Worm (Caenorhabditis elegans) whole organism, late embryonic: ENCODE measurements around the gene Y43C5A.4.

Experiments used
- C38D4.7 ChIP-seq: fragments of 200-800 bp; sonication (Bioruptor generic); optimal IDR thresholded peaks from 2 replicates; lab custom pipeline; 2018; ENCODE audit warnings: mild to moderate bottlenecking, missing genetic modification characterization, moderate library complexity, missing compliant biosample characterization
- T23F11.4 ChIP-seq: fragments of 200-800 bp; sonication (Bioruptor generic); optimal IDR thresholded peaks from 2 replicates; lab custom pipeline; 2018; ENCODE audit warnings: mild to moderate bottlenecking, missing genetic modification characterization, missing compliant biosample characterization
- Y22D7AL.16 ChIP-seq: sonication (generic microtip); optimal IDR thresholded peaks from 2 replicates; lab custom pipeline; 2016; ENCODE audit warnings: missing genetic modification characterization, missing compliant biosample characterization
- ceh-19 ChIP-seq: fragments of 200-800 bp; sonication (Bioruptor generic); optimal IDR thresholded peaks from 2 replicates; lab custom pipeline; 2018; ENCODE audit warnings: mild to moderate bottlenecking, missing genetic modification characterization, missing compliant biosample characterization
- ceh-2 ChIP-seq: sonication (generic microtip); optimal IDR thresholded peaks from 2 replicates; lab custom pipeline; 2016; ENCODE audit warnings: missing genotype, missing genetic modification characterization, missing compliant biosample characterization
- ceh-30 ChIP-seq: fragments of 150-350 bp; optimal IDR thresholded peaks from 2 replicates; lab custom pipeline; 2014; ENCODE audit warnings: missing biosample characterization, missing genetic modification characterization
- ceh-34 ChIP-seq: sonication (generic microtip); optimal IDR thresholded peaks from 2 replicates; lab custom pipeline; 2016; ENCODE audit warnings: mild to moderate bottlenecking, missing genetic modification characterization, missing compliant biosample characterization
- ceh-45 ChIP-seq: fragments of 200-800 bp; sonication (Bioruptor generic); IDR thresholded peaks from 2 replicates; pipeline ENCODE4 v1.3.6; 2022; ENCODE audit warnings: missing genetic modification reagents, missing genetic modification characterization, missing compliant biosample characterization
- ceh-6 ChIP-seq: fragments of 200-800 bp; sonication (Bioruptor generic); optimal IDR thresholded peaks from 2 replicates; lab custom pipeline; 2018; ENCODE audit warnings: mild to moderate bottlenecking, missing genetic modification characterization, missing compliant biosample characterization
- ceh-9 ChIP-seq: sonication (generic microtip); optimal IDR thresholded peaks from 2 replicates; lab custom pipeline; 2016; ENCODE audit warnings: mild to moderate bottlenecking, missing genetic modification characterization, inconsistent platforms, missing compliant biosample characterization
- che-1 ChIP-seq: sonication (generic microtip); optimal IDR thresholded peaks from 2 replicates; lab custom pipeline; 2016; ENCODE audit warnings: mild to moderate bottlenecking, missing genetic modification characterization, missing compliant biosample characterization
- fkh-10 ChIP-seq: fragments of 150-350 bp; optimal IDR thresholded peaks from 2 replicates; lab custom pipeline; 2014; ENCODE audit warnings: missing biosample characterization, missing genetic modification reagents, missing genetic modification characterization
- fkh-6 ChIP-seq: sonication (generic microtip); optimal IDR thresholded peaks from 2 replicates; lab custom pipeline; 2016; ENCODE audit warnings: missing genetic modification characterization, missing compliant biosample characterization
- hlh-30 ChIP-seq: sonication (generic microtip); optimal IDR thresholded peaks from 2 replicates; lab custom pipeline; 2017; ENCODE audit warnings: antibody characterized with exemption, missing genetic modification characterization, missing compliant biosample characterization; ENCODE audit not compliant: insufficient read depth
- hlh-6 ChIP-seq: sonication (generic microtip); optimal IDR thresholded peaks from 2 replicates; lab custom pipeline; 2016; ENCODE audit warnings: missing genotype, missing genetic modification characterization, missing compliant biosample characterization
- lin-11 ChIP-seq: fragments of 200-800 bp; sonication (Bioruptor generic); optimal IDR thresholded peaks from 2 replicates; lab custom pipeline; 2018; ENCODE audit warnings: mild to moderate bottlenecking, missing genetic modification characterization, missing compliant biosample characterization
- madf-2 ChIP-seq: sonication (generic microtip); optimal IDR thresholded peaks from 2 replicates; lab custom pipeline; 2017; ENCODE audit warnings: missing genetic modification characterization, missing compliant biosample characterization
- mec-3 ChIP-seq: sonication (generic microtip); optimal IDR thresholded peaks from 2 replicates; lab custom pipeline; 2016; ENCODE audit warnings: borderline replicate concordance, missing genetic modification characterization, missing compliant biosample characterization
- nfya-1 ChIP-seq: sonication (generic microtip); optimal IDR thresholded peaks from 2 replicates; lab custom pipeline; 2017; ENCODE audit warnings: missing genetic modification characterization, mild to moderate bottlenecking, missing compliant biosample characterization, antibody characterized with exemption, moderate library complexity
- nhr-11 ChIP-seq: fragments of 150-350 bp; optimal IDR thresholded peaks from 2 replicates; lab custom pipeline; 2014; ENCODE audit warnings: missing biosample characterization, missing genetic modification characterization
- nhr-232 ChIP-seq: sonication (generic microtip); optimal IDR thresholded peaks from 2 replicates; lab custom pipeline; 2016; ENCODE audit warnings: missing genetic modification characterization, missing compliant biosample characterization
- pag-3 ChIP-seq: sonication (generic microtip); optimal IDR thresholded peaks from 2 replicates; lab custom pipeline; 2016; ENCODE audit warnings: missing compliant biosample characterization, missing genetic modification characterization, borderline replicate concordance
- pat-9 ChIP-seq: fragments of 200-800 bp; sonication (Bioruptor generic); optimal IDR thresholded peaks from 2 replicates; lab custom pipeline; 2018; ENCODE audit warnings: mild to moderate bottlenecking, missing genetic modification characterization, moderate library complexity, missing compliant biosample characterization
- pax-1 ChIP-seq: fragments of 150-350 bp; optimal IDR thresholded peaks from 2 replicates; lab custom pipeline; 2014; ENCODE audit warnings: missing biosample characterization, missing genetic modification characterization
- pha-4 ChIP-seq: fragments of 150-350 bp; optimal IDR thresholded peaks from 2 replicates; lab custom pipeline; 2018; ENCODE audit warnings: missing biosample characterization, missing genetic modification reagents, missing genetic modification characterization
- ref-2 ChIP-seq: sonication (generic microtip); optimal IDR thresholded peaks from 2 replicates; lab custom pipeline; 2016; ENCODE audit warnings: missing genetic modification characterization, missing compliant biosample characterization
- rnt-1 ChIP-seq: sonication (generic microtip); optimal IDR thresholded peaks from 2 replicates; lab custom pipeline; 2016; ENCODE audit warnings: missing genetic modification characterization, missing compliant biosample characterization
- sdc-2 ChIP-seq: sonication (generic microtip); optimal IDR thresholded peaks from 2 replicates; lab custom pipeline; 2016; ENCODE audit warnings: missing genotype, missing genetic modification characterization, missing compliant biosample characterization
- sox-4 ChIP-seq: sonication (generic microtip); optimal IDR thresholded peaks from 2 replicates; lab custom pipeline; 2017; ENCODE audit warnings: mild to moderate bottlenecking, missing genetic modification characterization, inconsistent platforms, missing compliant biosample characterization
- syd-9 ChIP-seq: sonication (generic microtip); optimal IDR thresholded peaks from 2 replicates; lab custom pipeline; 2016; ENCODE audit warnings: mild to moderate bottlenecking, missing genetic modification characterization, moderate library complexity, missing compliant biosample characterization
- tbx-7 ChIP-seq: sonication (generic microtip); optimal IDR thresholded peaks from 2 replicates; lab custom pipeline; 2016; ENCODE audit warnings: missing genotype, missing genetic modification characterization, missing compliant biosample characterization
- ttx-3 ChIP-seq: sonication (generic microtip); optimal IDR thresholded peaks from 2 replicates; lab custom pipeline; 2016; ENCODE audit warnings: missing genetic modification reagents, missing genetic modification characterization, missing compliant biosample characterization
- unc-3 ChIP-seq, 2 experiments: fragments of 200-800 bp in 1 of 2; sonication (Bioruptor generic) in 1 of 2; sonication (generic microtip) in 1 of 2; conservative IDR thresholded peaks in 1 of 2; optimal IDR thresholded peaks in 1 of 2; 2 replicates each; pipeline versions ENCODE4 v1.3.6 to Lab custom; 2016 to 2022; ENCODE audit warnings: missing compliant biosample characterization in 2 of 2, missing genetic modification characterization in 2 of 2, missing genetic modification reagents in 1 of 2
- unc-55 ChIP-seq: sonication (generic microtip); optimal IDR thresholded peaks from 2 replicates; lab custom pipeline; 2017; ENCODE audit warnings: missing biosample characterization, missing genetic modification reagents, missing genetic modification characterization
- ztf-16 ChIP-seq: sonication (generic microtip); optimal IDR thresholded peaks from 2 replicates; lab custom pipeline; 2017; ENCODE audit warnings: missing genetic modification characterization, missing compliant biosample characterization

Y43C5A.4 gene

DNA sequence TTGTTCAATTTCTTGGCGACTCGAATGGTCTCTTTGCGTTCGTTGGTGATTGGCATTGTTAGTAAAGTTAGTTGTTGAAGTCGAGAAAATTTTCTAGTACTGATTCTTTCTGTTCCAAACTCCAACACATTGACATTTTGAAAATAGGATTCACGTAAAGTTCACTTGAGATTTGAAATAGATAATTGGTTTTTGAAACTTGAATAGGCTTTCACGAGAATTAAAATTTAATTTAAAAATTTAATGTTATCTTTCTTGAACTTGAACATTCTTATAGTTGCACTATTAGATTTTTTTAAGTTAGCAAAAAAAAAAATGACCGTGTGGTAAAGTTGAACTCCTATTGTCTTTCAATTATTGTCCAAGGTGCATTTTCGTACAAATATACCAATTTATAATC lies 16.2 kb downstream of the Y43C5A.4 start, which contains the start of gene R09E10.6:
Gene R09E10.6 (minus strand): TSS at position 101 of the 400 bp plus-strand sequence.
- TF ChIP-seq nhr-11 (tag; lab: Kevin White, UChicago) (no peak), mec-3 (tag; lab: Kevin White, UChicago) (no peak), pax-1 (tag; lab: Kevin White, UChicago) (no peak), sox-4 (tag; lab: Kevin White, UChicago) (no peak), sdc-2 (tag; lab: Kevin White, UChicago) (no peak), tbx-7 (no peak), pat-9 (tag; lab: Kevin White, UChicago) (no peak), madf-2 (tag; lab: Kevin White, UChicago) (no peak), nfya-1 (tag; lab: Kevin White, UChicago) (no peak), ceh-30 (no peak), rnt-1 (no peak), C38D4.7 (GFP tag; lab: Kevin White, UChicago) (no peak), ref-2 (no peak), ceh-34 (tag; lab: Kevin White, UChicago) (no peak), syd-9 (no peak), hlh-30 (tag; lab: Kevin White, UChicago) (no peak), Y22D7AL.16 (no peak)

- TF ChIP-seq pag-3: no peak
- no peak for TF ChIP-seq pat-9 (tag; lab: Kevin White, UChicago)
- no peak for TF ChIP-seq unc-55
- no peak for TF ChIP-seq unc-3 (GFP tag; conservative IDR thresholded peaks at IDR 0.05; lab: Robert Waterston, UW)
- no peak for TF ChIP-seq unc-3 (tag; optimal IDR thresholded peaks at IDR 0.05; lab: Kevin White, UChicago)
- TF ChIP-seq ceh-9: no peak
- no peak for TF ChIP-seq ttx-3 (tag; lab: Kevin White, UChicago)
- no peak for TF ChIP-seq che-1 (tag; lab: Kevin White, UChicago)
- TF ChIP-seq, all 69 proteins: peak for 0
Measured at ce11 chrIV:10295084-10295483, 17.3 kb downstream of the Y43C5A.4 start, which contains the start of gene R09E10.13. R09E10.13 (minus strand) TSS chrIV:10295144.

DNA sequence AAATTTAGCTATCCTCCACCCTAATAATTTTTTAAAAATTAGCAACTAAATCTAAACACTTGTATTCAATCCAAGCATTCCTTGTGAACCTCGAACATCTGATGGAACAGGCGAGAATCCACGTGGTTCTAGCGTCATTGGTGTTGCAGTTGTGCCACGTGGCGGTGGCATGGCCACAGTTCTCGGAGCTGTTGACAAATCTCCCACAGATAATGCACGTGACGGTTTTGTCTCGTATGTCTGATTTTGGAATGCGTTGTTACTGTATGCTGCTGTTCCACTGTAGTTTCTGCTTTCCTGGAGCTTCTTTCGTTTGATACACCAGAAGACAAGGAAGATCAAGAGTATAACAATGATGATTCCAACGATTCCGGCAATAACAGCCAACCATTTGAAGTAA lies 18.2 kb downstream of the Y43C5A.4 start:
- TF ChIP-seq ceh-9 (no peak), madf-2 (tag; lab: Kevin White, UChicago) (no peak), ceh-6 (GFP tag; lab: Kevin White, UChicago) (no peak), syd-9 (no peak), lin-11 (no peak), rnt-1 (no peak), T23F11.4 (no peak), unc-3 (GFP tag; conservative IDR thresholded peaks at IDR 0.05; lab: Robert Waterston, UW) (no peak), unc-3 (tag; optimal IDR thresholded peaks at IDR 0.05; lab: Kevin White, UChicago) (no peak), ceh-45 (GFP tag; lab: Robert Waterston, UW) (no peak), hlh-6 (no peak), nfya-1 (tag; lab: Kevin White, UChicago) (no peak), pha-4 (tag; lab: Kevin White, UChicago) (no peak), ceh-2 (tag; lab: Kevin White, UChicago) (no peak), tbx-7 (no peak), ceh-30 (no peak), ceh-19 (GFP tag; lab: Kevin White, UChicago) (no peak), ztf-16 (tag; lab: Kevin White, UChicago) (no peak)

DNA sequence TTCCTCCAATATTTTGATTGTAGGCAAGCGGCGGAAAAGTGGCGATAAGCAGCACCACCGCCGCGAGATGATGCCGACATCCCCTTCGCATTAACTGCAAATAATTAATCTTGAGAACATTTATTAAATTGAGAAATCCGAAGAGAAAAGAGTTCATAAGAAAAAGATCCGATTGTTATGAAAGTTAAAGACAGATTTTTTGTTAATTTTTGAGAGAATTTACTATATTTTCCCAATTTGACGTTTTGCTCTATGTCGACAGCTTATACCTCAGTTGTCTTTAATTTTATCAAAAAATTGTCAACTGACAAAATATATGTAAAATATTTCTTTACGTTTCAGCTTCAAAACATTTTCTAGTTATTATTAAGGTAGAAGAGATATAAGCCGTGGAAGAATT lies 24.4 kb downstream of the Y43C5A.4 start, which contains the start of gene R09E10.5:
Gene R09E10.5 (minus strand): TSS at position 101 of the 400 bp plus-strand sequence.
- TF ChIP-seq pat-9 (tag; lab: Kevin White, UChicago) (no peak), ceh-6 (GFP tag; lab: Kevin White, UChicago) (no peak), fkh-6 (no peak), nhr-232 (tag; lab: Kevin White, UChicago) (no peak), tbx-7 (no peak), ceh-34 (tag; lab: Kevin White, UChicago) (no peak), madf-2 (tag; lab: Kevin White, UChicago) (no peak), fkh-10 (GFP tag; lab: Kevin White, UChicago) (no peak)
- TF ChIP-seq, all 69 proteins: peak for 0
